Worm (Caenorhabditis elegans) whole organism, mixed stage, embryonic: ENCODE measurements around the gene F48E8.3.

Experiments used
- elt-3 ChIP-seq: fragments of 150-350 bp; optimal IDR thresholded peaks from 2 replicates; lab custom pipeline; 2014; ENCODE audit warnings: missing biosample characterization, missing genetic modification characterization
- flh-1 ChIP-seq: fragments of 200-800 bp; sonication (Bioruptor generic); optimal IDR thresholded peaks from 2 replicates; lab custom pipeline; 2018; ENCODE audit warnings: mild to moderate bottlenecking, missing genetic modification characterization, moderate library complexity, missing compliant biosample characterization
- nhr-2 ChIP-seq: fragments of 150-350 bp; optimal IDR thresholded peaks from 2 replicates; lab custom pipeline; 2014; ENCODE audit warnings: missing biosample characterization, missing genetic modification characterization

- TF ChIP-seq nhr-2 (tag; lab: Kevin White, UChicago) (no peak), flh-1 (no peak), elt-3 (no peak)
Measured at ce11 chrIII:5413680-5414079, 47.5 kb upstream of the F48E8.3 start, which contains the start of gene grl-22.
